Fruit fly (Drosophila melanogaster): ENCODE results near the gene Tbh.
A peak's percentile ranks its signal among the peaks of the same experiment; 100 is the strongest.

Gene Tbh

dm6 chrX:8057299-8057730 is 61.8 kb downstream of the Tbh start (continued):
- peak; percentile 40 for TF ChIP-seq p53 (GFP tag; optimal IDR thresholded peaks at IDR 0.05)
- TF ChIP-seq CG31224 (GFP tag; IDR thresholded peaks at IDR 0.05) = peak; percentile 37; the same call in 1 of the 2 replicates
- 0 out of 2 replicates have a peak, but pooled peaks have one; percentile 41 for TF ChIP-seq Doc2 (GFP tag; IDR thresholded peaks at IDR 0.05)
- TF ChIP-seq CG30431 (GFP tag; optimal IDR thresholded peaks at IDR 0.05) = peak; percentile 71
- TF ChIP-seq bab2 (GFP tag; optimal IDR thresholded peaks at IDR 0.05) = peak; percentile 66
- no peak for TF ChIP-seq bigmax (GFP tag; optimal IDR thresholded peaks at IDR 0.05)
- no peak for TF ChIP-seq Hr39 (optimal IDR thresholded peaks at IDR 0.05)
- TF ChIP-seq CG14710 (tag; optimal IDR thresholded peaks at IDR 0.05) = peak; percentile 64
- no peak for TF ChIP-seq btn (GFP tag; optimal IDR thresholded peaks at IDR 0.05)
- TF ChIP-seq en (GFP tag; optimal IDR thresholded peaks at IDR 0.05) = peak; percentile 63
- TF ChIP-seq ems (GFP tag; optimal IDR thresholded peaks at IDR 0.05) = peak; percentile 71
- TF ChIP-seq maf-S (GFP tag; optimal IDR thresholded peaks at IDR 0.05) = peak; percentile 75
- no peak for TF ChIP-seq stwl (tag; optimal IDR thresholded peaks at IDR 0.05)
- TF ChIP-seq NK7.1 (GFP tag; optimal IDR thresholded peaks at IDR 0.05) = peak; percentile 67
- TF ChIP-seq croc (GFP tag; conservative IDR thresholded peaks at IDR 0.05) = peak; percentile 54
- peak; percentile 81 for TF ChIP-seq CG13424 (tag; optimal IDR thresholded peaks at IDR 0.05)
- TF ChIP-seq CG6683 (GFP tag; optimal IDR thresholded peaks at IDR 0.05) = peak; percentile 28
- TF ChIP-seq HmgD (GFP tag; optimal IDR thresholded peaks at IDR 0.05) = peak; percentile 59
- peak; percentile 75 for TF ChIP-seq zfh2 (GFP tag; optimal IDR thresholded peaks at IDR 0.05)
- peak; percentile 75 for TF ChIP-seq lab (GFP tag; optimal IDR thresholded peaks at IDR 0.05)
- TF ChIP-seq pnt (GFP tag; optimal IDR thresholded peaks at IDR 0.05) = peak; percentile 71
- TF ChIP-seq lbe (GFP tag; optimal IDR thresholded peaks at IDR 0.05) = no peak
- TF ChIP-seq CG10543 (GFP tag; optimal IDR thresholded peaks at IDR 0.05) = peak; percentile 65
- TF ChIP-seq jigr1 (GFP tag; IDR thresholded peaks at IDR 0.05) = peak; percentile 54; the same call in 1 of the 3 replicates
- no peak; the same call in 1 of the 2 replicates for TF ChIP-seq ro (GFP tag; IDR thresholded peaks at IDR 0.05)
- peak; percentile 78 for TF ChIP-seq pho (GFP tag; optimal IDR thresholded peaks at IDR 0.05)
- no peak for TF ChIP-seq Hey (tag; optimal IDR thresholded peaks at IDR 0.05)
- TF ChIP-seq Trl (optimal IDR thresholded peaks at IDR 0.05) = no peak
- peak; percentile 70 for TF ChIP-seq Trl (GFP tag; optimal IDR thresholded peaks at IDR 0.05)
- TF ChIP-seq ranshi (GFP tag; IDR thresholded peaks at IDR 0.05) = no peak; the same call in 1 of the 2 replicates
- TF ChIP-seq CG5245 (GFP tag; optimal IDR thresholded peaks at IDR 0.05) = peak; percentile 16
- peak; percentile 48 for TF ChIP-seq Nf-YB (GFP tag; optimal IDR thresholded peaks at IDR 0.05)
- TF ChIP-seq CG10274 (GFP tag; optimal IDR thresholded peaks at IDR 0.05) = peak; percentile 63
- TF ChIP-seq Xrp1 (GFP tag; IDR thresholded peaks at IDR 0.05) = peak; percentile 63
- TF ChIP-seq CG11560 (tag; IDR thresholded peaks at IDR 0.05) = peak; percentile 57; the same call in 1 of the 3 replicates
- peak; percentile 77 for TF ChIP-seq bcd (GFP tag; optimal IDR thresholded peaks at IDR 0.05)
- peak; percentile 49; the same call in 1 of the 2 replicates for TF ChIP-seq CG11085 (GFP tag; IDR thresholded peaks at IDR 0.05)
- TF ChIP-seq CG32767 (GFP tag; IDR thresholded peaks at IDR 0.05) = 0 out of 2 replicates have a peak, but pooled peaks have one; percentile 10
- TF ChIP-seq CG5180 (GFP tag; optimal IDR thresholded peaks at IDR 0.05) = peak; percentile 61
- no peak for TF ChIP-seq Neu2 (GFP tag; optimal IDR thresholded peaks at IDR 0.05; ENCODE audit: borderline replicate concordance)
- peak; percentile 87 for TF ChIP-seq Sox100B (GFP tag; optimal IDR thresholded peaks at IDR 0.05)
- TF ChIP-seq danr (GFP tag; IDR thresholded peaks at IDR 0.05) = 0 out of 2 replicates have a peak, but pooled peaks have one; percentile 6
- TF ChIP-seq CG10321 (GFP tag; IDR thresholded peaks at IDR 0.05) = no peak
- TF ChIP-seq Hr78 (GFP tag; optimal IDR thresholded peaks at IDR 0.05) = no peak
- no peak for TF ChIP-seq exex (tag; optimal IDR thresholded peaks at IDR 0.05)
- TF ChIP-seq CG33213 (GFP tag; optimal IDR thresholded peaks at IDR 0.05) = no peak
- peak; percentile 59 for TF ChIP-seq Six4 (GFP tag; optimal IDR thresholded peaks at IDR 0.05)
- TF ChIP-seq gsb-n (tag; optimal IDR thresholded peaks at IDR 0.05) = peak; percentile 32
- peak; percentile 73 for TF ChIP-seq ind (GFP tag; optimal IDR thresholded peaks at IDR 0.05)

All from whole organism, embryonic.